Worm (Caenorhabditis elegans): ENCODE measurements around the gene frm-8.

Gene frm-8

DNA sequence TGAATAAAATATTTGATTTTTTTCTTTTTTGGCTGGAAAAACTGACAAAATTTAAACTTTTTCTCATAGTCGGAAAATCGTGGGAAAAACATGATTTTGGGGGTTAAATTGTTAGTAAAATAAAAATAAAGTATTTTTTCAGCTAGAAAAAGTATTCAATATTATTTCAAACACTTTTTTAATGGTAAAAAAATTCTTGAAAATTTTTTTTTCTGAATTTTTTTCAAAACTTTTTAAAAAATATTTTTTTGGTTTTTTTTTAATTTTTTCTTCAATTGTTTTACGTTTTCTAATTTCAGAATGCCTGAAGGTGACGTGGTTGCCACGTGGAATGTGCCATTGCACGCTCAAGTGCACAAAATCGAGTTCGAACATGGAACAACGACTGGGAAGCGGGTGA, 64.0 kb downstream of the frm-8 start, which contains the start of gene C44B11.1:
Gene C44B11.1, plus strand, starts transcription at position 301 of the 400 bp plus-strand sequence.
- TF ChIP-seq elt-1 (tag; optimal IDR thresholded peaks at IDR 0.05; ENCODE audit: borderline replicate concordance, insufficient read depth) = no peak

DNA sequence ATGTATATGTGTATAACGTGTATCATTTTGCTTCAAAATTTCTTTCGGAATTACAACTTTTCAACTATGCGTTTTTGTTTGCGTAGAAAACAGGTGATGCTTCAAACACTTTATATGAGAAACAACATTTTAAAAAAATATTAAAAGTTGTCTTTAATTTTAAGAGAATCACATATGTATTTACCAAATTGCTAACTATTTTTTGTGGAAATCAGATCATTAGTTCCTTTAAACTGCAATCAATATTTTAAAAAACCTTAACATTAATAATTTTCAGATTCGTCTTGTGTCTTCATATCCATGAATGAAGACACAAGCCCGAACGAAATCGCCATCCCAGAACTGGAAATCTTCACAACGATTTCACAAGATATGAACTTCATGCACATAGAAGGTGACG, 66.1 kb downstream of the frm-8 start, which contains the start of gene C44B11.6:
Gene C44B11.6, plus strand, starts transcription at position 301 of the 400 bp plus-strand sequence.
- TF ChIP-seq drap-1 (GFP tag; optimal IDR thresholded peaks at IDR 0.05) (no peak), mab-5 (tag; optimal IDR thresholded peaks at IDR 0.05) (no peak), pha-4 (tag; optimal IDR thresholded peaks at IDR 0.05) (no peak), nhr-2 (tag; optimal IDR thresholded peaks at IDR 0.05) (no peak), M03D4.4 (tag; optimal IDR thresholded peaks at IDR 0.05) (no peak), mep-1 (tag; optimal IDR thresholded peaks at IDR 0.05) (no peak), unc-39 (tag; optimal IDR thresholded peaks at IDR 0.05) (no peak), nhr-237 (tag; optimal IDR thresholded peaks at IDR 0.05) (no peak)

All from whole organism, mixed stage, embryonic.